Worm (Caenorhabditis elegans): ENCODE results near the gene F13B6.3.

The F13B6.3 gene

DNA sequence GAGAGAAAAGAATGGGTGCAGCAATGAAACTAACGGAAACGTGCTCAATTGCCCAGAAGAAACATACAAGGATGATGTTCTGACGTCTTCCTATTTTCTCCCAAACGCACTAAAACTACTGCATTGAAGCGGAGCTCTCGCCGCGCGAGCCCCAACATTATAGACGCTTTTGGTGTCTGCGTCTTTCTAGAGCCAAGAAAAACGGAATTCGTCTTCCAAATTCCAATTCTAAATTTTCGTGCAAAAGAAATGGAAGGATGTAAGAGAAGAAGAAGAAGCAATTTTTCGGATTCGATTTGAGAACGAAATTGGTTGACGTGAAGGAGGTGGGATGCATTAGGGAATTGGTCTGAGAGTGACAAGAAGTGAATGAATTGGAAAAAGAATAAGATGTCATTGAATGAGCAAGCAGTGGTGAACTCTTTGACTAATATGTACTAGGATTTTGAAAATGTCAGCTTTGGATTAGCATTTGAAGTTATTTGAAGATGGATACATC, 12.0 kb downstream of the F13B6.3 start:
- TF ChIP-seq nhr-237 (tag; optimal IDR thresholded peaks at IDR 0.05): no peak
- no peak for TF ChIP-seq crh-2 (tag; optimal IDR thresholded peaks at IDR 0.05)
- TF ChIP-seq unc-39 (tag; optimal IDR thresholded peaks at IDR 0.05): no peak
- TF ChIP-seq elt-1 (tag; optimal IDR thresholded peaks at IDR 0.05): no peak
- peak; percentile 12 for TF ChIP-seq sem-4 (tag; optimal IDR thresholded peaks at IDR 0.05)
- no peak for TF ChIP-seq lin-13 (GFP tag; optimal IDR thresholded peaks at IDR 0.05)
- TF ChIP-seq blmp-1 (tag; optimal IDR thresholded peaks at IDR 0.05; ENCODE audit: insufficient read depth): no peak
- peak; percentile 6 for TF ChIP-seq sma-9 (GFP tag; optimal IDR thresholded peaks at IDR 0.05)
- TF ChIP-seq sma-9 (tag; optimal IDR thresholded peaks at IDR 0.05): no peak
- TF ChIP-seq ztf-4 (tag; optimal IDR thresholded peaks at IDR 0.05): no peak
- TF ChIP-seq snpc-4 (tag; optimal IDR thresholded peaks at IDR 0.05): no peak
- no peak for TF ChIP-seq F13H6.1 (tag; optimal IDR thresholded peaks at IDR 0.05)
- peak; percentile 69 for TF ChIP-seq unc-55 (GFP tag; optimal IDR thresholded peaks at IDR 0.05)
- no peak for TF ChIP-seq mbf-1 (tag; optimal IDR thresholded peaks at IDR 0.05)
- TF ChIP-seq fos-1 (tag; optimal IDR thresholded peaks at IDR 0.05): no peak
- peak; percentile 15 for TF ChIP-seq nhr-129 (tag; optimal IDR thresholded peaks at IDR 0.05)

DNA sequence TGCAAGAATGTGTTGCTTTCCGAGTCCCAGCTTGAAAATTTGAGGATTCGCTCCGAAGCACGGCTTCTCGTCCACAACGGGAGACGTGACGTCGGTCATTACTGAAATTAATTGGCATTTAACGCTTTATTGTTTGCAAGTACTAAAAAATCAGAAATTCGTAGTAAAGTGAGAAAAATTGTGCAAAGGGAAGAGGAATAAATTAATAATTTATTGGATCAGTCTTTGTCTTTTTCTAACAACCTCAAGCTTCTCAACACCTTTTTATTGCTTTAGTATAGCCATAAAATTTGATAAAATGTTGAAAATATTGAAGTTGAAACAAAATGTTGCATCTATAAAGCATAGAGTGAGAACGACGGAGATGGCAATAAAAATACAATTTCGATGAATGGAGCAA, 14.4 kb downstream of the F13B6.3 start, which contains the start of gene tes-1:
Gene tes-1 (minus strand): TSS at position 101 of the 400 bp plus-strand sequence.
- TF ChIP-seq lsy-2 (tag; optimal IDR thresholded peaks at IDR 0.05): no peak
- TF ChIP-seq nhr-25 (tag; optimal IDR thresholded peaks at IDR 0.05): no peak
- TF ChIP-seq unc-39 (tag; optimal IDR thresholded peaks at IDR 0.05): no peak
- no peak for TF ChIP-seq fos-1 (tag; optimal IDR thresholded peaks at IDR 0.05)
- TF ChIP-seq mbf-1 (tag; optimal IDR thresholded peaks at IDR 0.05): no peak
- TF ChIP-seq nhr-77 (tag; optimal IDR thresholded peaks at IDR 0.05): no peak
- TF ChIP-seq nhr-23 (tag; optimal IDR thresholded peaks at IDR 0.05): no peak
- no peak for TF ChIP-seq nhr-129 (tag; optimal IDR thresholded peaks at IDR 0.05)

DNA sequence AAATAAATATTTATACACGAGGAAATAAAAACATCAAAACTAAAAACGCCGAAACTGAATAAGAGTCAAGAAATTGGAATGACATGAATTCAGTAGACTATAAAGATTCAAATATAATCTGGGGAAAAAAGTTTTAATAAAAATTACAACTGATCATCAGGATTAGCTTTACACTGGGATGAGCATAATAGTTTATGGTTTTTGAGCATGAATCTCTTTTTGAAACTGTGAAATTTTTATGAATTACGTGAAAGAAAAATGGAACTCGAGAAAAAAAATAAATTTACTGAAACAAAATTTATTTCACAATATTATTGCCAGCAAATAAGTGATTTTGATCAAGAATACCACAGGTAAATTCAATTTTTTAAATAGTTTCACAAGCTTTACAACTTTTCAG, 18.2 kb downstream of the F13B6.3 start, which contains the start of gene B0496.2:
Gene B0496.2 (plus strand): TSS at position 301 of the 400 bp plus-strand sequence.
- TF ChIP-seq nhr-10 (tag; optimal IDR thresholded peaks at IDR 0.05) (no peak), Y55F3AM.14 (GFP tag; optimal IDR thresholded peaks at IDR 0.05) (no peak), mbf-1 (tag; optimal IDR thresholded peaks at IDR 0.05) (no peak), ZK546.5 (tag; optimal IDR thresholded peaks at IDR 0.05) (no peak), nhr-237 (tag; optimal IDR thresholded peaks at IDR 0.05) (no peak), unc-39 (tag; optimal IDR thresholded peaks at IDR 0.05) (no peak), ztf-1 (GFP tag; conservative IDR thresholded peaks at IDR 0.05) (no peak), C34F6.9 (tag; optimal IDR thresholded peaks at IDR 0.05) (no peak), ceh-82 (tag; optimal IDR thresholded peaks at IDR 0.05) (no peak), nhr-12 (tag; optimal IDR thresholded peaks at IDR 0.05) (no peak), lin-39 (tag; optimal IDR thresholded peaks at IDR 0.05) (no peak), sma-9 (GFP tag; optimal IDR thresholded peaks at IDR 0.05) (no peak), sma-9 (tag; optimal IDR thresholded peaks at IDR 0.05) (no peak), lsy-2 (tag; optimal IDR thresholded peaks at IDR 0.05) (no peak), F13H6.1 (tag; optimal IDR thresholded peaks at IDR 0.05) (no peak), elt-3 (tag; optimal IDR thresholded peaks at IDR 0.05) (no peak), dmd-4 (tag; optimal IDR thresholded peaks at IDR 0.05) (no peak), elt-1 (tag; optimal IDR thresholded peaks at IDR 0.05) (no peak), unc-55 (GFP tag; optimal IDR thresholded peaks at IDR 0.05) (no peak), crh-2 (tag; optimal IDR thresholded peaks at IDR 0.05) (no peak), nhr-25 (tag; optimal IDR thresholded peaks at IDR 0.05) (no peak)

DNA sequence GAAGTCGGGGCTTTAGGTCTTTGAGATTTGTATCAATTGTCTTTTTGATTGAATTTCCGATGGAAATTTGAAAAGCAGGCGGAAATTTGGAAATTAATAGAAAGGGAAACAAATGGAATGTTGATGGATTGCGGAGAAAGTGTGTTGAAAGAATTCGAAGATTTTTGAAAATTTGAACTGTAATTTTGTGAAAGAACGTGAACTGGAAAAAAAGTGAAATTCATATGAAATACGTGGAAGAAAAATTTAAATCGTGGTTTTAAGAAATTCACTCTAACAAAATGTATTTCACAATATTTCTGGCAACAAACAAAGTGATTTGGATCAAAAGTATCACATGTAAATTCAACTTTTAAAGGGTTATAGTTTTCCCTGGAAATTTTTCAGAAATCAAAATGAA, 19.8 kb downstream of the F13B6.3 start, which contains the start of gene B0496.1:
Gene B0496.1 (plus strand): TSS at position 301 of the 400 bp plus-strand sequence.
- TF ChIP-seq F13H6.1 (tag; optimal IDR thresholded peaks at IDR 0.05) (no peak), crh-2 (tag; optimal IDR thresholded peaks at IDR 0.05) (no peak), peb-1 (tag; optimal IDR thresholded peaks at IDR 0.05) (no peak), nhr-23 (tag; optimal IDR thresholded peaks at IDR 0.05) (no peak), skn-1 (tag; optimal IDR thresholded peaks at IDR 0.05) (no peak), unc-62 (GFP tag; optimal IDR thresholded peaks at IDR 0.05) (no peak), lsy-2 (tag; optimal IDR thresholded peaks at IDR 0.05) (no peak), nhr-25 (tag; optimal IDR thresholded peaks at IDR 0.05) (no peak), ZK546.5 (tag; optimal IDR thresholded peaks at IDR 0.05) (no peak), unc-55 (GFP tag; optimal IDR thresholded peaks at IDR 0.05) (no peak), dmd-4 (tag; optimal IDR thresholded peaks at IDR 0.05) (no peak), snpc-4 (tag; optimal IDR thresholded peaks at IDR 0.05) (no peak)

DNA sequence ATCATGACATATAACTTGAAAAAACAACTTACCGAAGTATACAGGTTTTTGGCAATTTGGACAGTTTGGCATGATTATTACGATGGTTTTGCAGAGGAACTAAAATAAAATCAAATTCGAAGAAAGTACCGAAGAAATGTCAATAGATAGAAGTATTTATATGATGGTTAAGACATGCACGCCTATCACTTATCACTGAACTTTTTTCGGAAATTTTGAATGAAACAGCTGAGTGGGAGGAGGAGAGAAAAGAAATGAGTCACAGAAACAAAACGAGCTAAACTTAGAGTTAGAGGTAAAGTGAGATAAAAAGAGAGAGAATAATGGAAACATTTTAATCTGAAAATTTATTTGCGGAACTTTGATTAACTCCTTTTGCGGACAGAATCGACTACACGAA, 20.5 kb downstream of the F13B6.3 start, which contains the start of gene valv-1:
Gene valv-1 (minus strand): TSS at position 101 of the 400 bp plus-strand sequence.
- TF ChIP-seq lin-39 (tag; optimal IDR thresholded peaks at IDR 0.05) (no peak), nhr-10 (tag; optimal IDR thresholded peaks at IDR 0.05) (no peak), nhr-21 (tag; optimal IDR thresholded peaks at IDR 0.05) (no peak), sem-4 (tag; optimal IDR thresholded peaks at IDR 0.05) (no peak), nhr-77 (tag; optimal IDR thresholded peaks at IDR 0.05) (no peak), zag-1 (tag; optimal IDR thresholded peaks at IDR 0.05) (no peak), fos-1 (tag; optimal IDR thresholded peaks at IDR 0.05) (peak; percentile 28), elt-3 (tag; optimal IDR thresholded peaks at IDR 0.05) (no peak)

Data from whole organism, L2 larva.